Worm (Caenorhabditis elegans): ENCODE results near the gene M110.8.
A peak's percentile ranks its signal among the peaks of the same experiment; 100 is the strongest.

ce11 chrII:8157991-8158390, 51.4 kb downstream of the M110.8 start, which contains the start of gene pch-2:
- no peak for TF ChIP-seq ama-1 (optimal IDR thresholded peaks at IDR 0.05)
- TF ChIP-seq ama-1 (GFP tag; optimal IDR thresholded peaks at IDR 0.05) = no peak
- TF ChIP-seq lin-40 (tag; optimal IDR thresholded peaks at IDR 0.05) = no peak
- no peak for TF ChIP-seq unc-130 (GFP tag; optimal IDR thresholded peaks at IDR 0.05)
- no peak for TF ChIP-seq egl-44 (GFP tag; IDR thresholded peaks at IDR 0.05)
- no peak for TF ChIP-seq mxl-1 (tag; optimal IDR thresholded peaks at IDR 0.05)
- peak; percentile 69 for TF ChIP-seq attf-5 (GFP tag; optimal IDR thresholded peaks at IDR 0.05)
- TF ChIP-seq lag-1 (GFP tag; IDR thresholded peaks at IDR 0.05) = no peak
- TF ChIP-seq let-526 (GFP tag; IDR thresholded peaks at IDR 0.05) = no peak
- no peak for TF ChIP-seq him-1 (tag; optimal IDR thresholded peaks at IDR 0.05)
- no peak for TF ChIP-seq ztf-25 (GFP tag; IDR thresholded peaks at IDR 0.05)
- TF ChIP-seq pha-4 (tag; optimal IDR thresholded peaks at IDR 0.05) = no peak
- no peak for TF ChIP-seq F57A8.1 (GFP tag; optimal IDR thresholded peaks at IDR 0.05)
- TF ChIP-seq sea-2 (GFP tag; IDR thresholded peaks at IDR 0.05) = no peak
